Worm (Caenorhabditis elegans): Measurements from ENCODE around the gene Y56A3A.16.
"Not testable (repeated sequence)": the region's sequence is repeated elsewhere in the genome, so short reads cannot be mapped to it uniquely, and the experiment has no call there.

DNA sequence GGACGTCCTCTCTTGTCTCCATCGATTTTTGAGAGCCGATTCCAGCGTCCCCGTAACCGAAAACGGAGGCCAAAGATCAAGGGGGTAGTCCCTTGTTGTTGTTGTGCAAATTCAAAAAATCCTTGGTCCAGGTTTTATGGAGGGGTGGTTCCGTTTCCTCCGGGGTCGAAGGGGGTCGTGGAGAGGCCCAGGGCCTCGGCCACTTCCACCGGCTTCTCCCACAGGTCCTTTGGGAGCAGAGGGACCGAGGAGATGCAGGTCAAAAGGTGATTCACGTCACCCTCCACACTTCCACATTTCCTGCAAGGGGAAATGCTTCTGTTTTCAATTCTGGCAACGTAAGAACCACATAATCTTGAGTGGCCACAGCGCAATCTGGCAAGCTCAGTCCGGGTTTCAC lies 30.4 kb downstream of the Y56A3A.16 start, which contains the start of gene fbxb-22:
- not testable (repeated sequence) for TF ChIP-seq T22C8.4, flt-1, ztf-29 (GFP tag; IDR thresholded peaks at IDR 0.05)

Data from whole organism, midembryonic.